Worm (Caenorhabditis elegans) whole organism, L2 larva: ENCODE measurements around the gene islo-1.

Experiments used
- R02D3.7 ChIP-seq: fragments of 150-350 bp; optimal IDR thresholded peaks from 2 replicates; lab custom pipeline; 2014; ENCODE audit warnings: missing biosample characterization, missing genetic modification characterization
- aly-2 ChIP-seq: fragments of 150-350 bp; optimal IDR thresholded peaks from 2 replicates; lab custom pipeline; 2014; ENCODE audit warnings: missing biosample characterization, missing genetic modification characterization
- blmp-1 ChIP-seq: sonication (generic microtip); optimal IDR thresholded peaks from 2 replicates; lab custom pipeline; 2017; ENCODE audit warnings: missing genetic modification characterization, mild to moderate bottlenecking, missing compliant biosample characterization, antibody characterized with exemption, moderate library complexity; ENCODE audit not compliant: insufficient read depth
- ceh-16 ChIP-seq: fragments of 150-350 bp; optimal IDR thresholded peaks from 2 replicates; lab custom pipeline; 2014; ENCODE audit warnings: missing biosample characterization, missing genetic modification characterization
- dmd-4 ChIP-seq: sonication (generic microtip); optimal IDR thresholded peaks from 2 replicates; lab custom pipeline; 2017; ENCODE audit warnings: missing biosample characterization, missing genetic modification characterization
- elt-1 ChIP-seq: fragments of 150-350 bp; optimal IDR thresholded peaks from 2 replicates; lab custom pipeline; 2014; ENCODE audit warnings: missing biosample characterization, missing genetic modification characterization
- elt-3 ChIP-seq: sonication (generic microtip); optimal IDR thresholded peaks from 2 replicates; lab custom pipeline; 2017; ENCODE audit warnings: missing biosample characterization, missing genetic modification characterization
- fos-1 ChIP-seq: fragments of 150-350 bp; optimal IDR thresholded peaks from 2 replicates; lab custom pipeline; 2014; ENCODE audit warnings: missing biosample characterization, missing genetic modification characterization
- lin-11 ChIP-seq: fragments of 150-350 bp; sonication (generic microtip); optimal IDR thresholded peaks from 2 replicates; lab custom pipeline; 2014; ENCODE audit warnings: missing biosample characterization, missing genetic modification characterization, inconsistent platforms, mixed read lengths
- lin-13 ChIP-seq: fragments of 150-350 bp; optimal IDR thresholded peaks from 2 replicates; lab custom pipeline; 2014; ENCODE audit warnings: missing biosample characterization, missing genetic modification reagents, missing genetic modification characterization
- lsy-2 ChIP-seq, 2 experiments: fragments of 150-350 bp in 1 of 2; sonication (generic microtip) in 1 of 2; optimal IDR thresholded peaks; 2 replicates each; lab custom pipeline; 2014 to 2017; ENCODE audit warnings: missing biosample characterization in 2 of 2, missing genetic modification characterization in 2 of 2
- mab-5 ChIP-seq: fragments of 150-350 bp; optimal IDR thresholded peaks from 2 replicates; lab custom pipeline; 2014; ENCODE audit warnings: missing biosample characterization, missing genetic modification characterization
- mdl-1 ChIP-seq, 2 experiments: fragments of 150-350 bp in 1 of 2; sonication (generic microtip) in 1 of 2; optimal IDR thresholded peaks; 2 replicates each; lab custom pipeline; 2017; ENCODE audit warnings: missing biosample characterization in 2 of 2, missing genetic modification characterization in 2 of 2
- nhr-11 ChIP-seq: fragments of 150-350 bp; optimal IDR thresholded peaks from 2 replicates; lab custom pipeline; 2014; ENCODE audit warnings: missing biosample characterization, missing genetic modification characterization
- nhr-12 ChIP-seq: fragments of 150-350 bp; optimal IDR thresholded peaks from 2 replicates; lab custom pipeline; 2014; ENCODE audit warnings: missing biosample characterization, missing genetic modification characterization
- nhr-23 ChIP-seq: fragments of 150-350 bp; optimal IDR thresholded peaks from 2 replicates; lab custom pipeline; 2014; ENCODE audit warnings: missing biosample characterization, missing genetic modification reagents, missing genetic modification characterization
- nhr-237 ChIP-seq: fragments of 150-350 bp; optimal IDR thresholded peaks from 2 replicates; lab custom pipeline; 2014; ENCODE audit warnings: missing biosample characterization, missing genetic modification characterization
- nhr-25 ChIP-seq: fragments of 150-350 bp; sonication (generic microtip); optimal IDR thresholded peaks from 3 replicates; lab custom pipeline; 2014; ENCODE audit warnings: missing biosample characterization, missing genetic modification characterization
- nhr-6 ChIP-seq: fragments of 150-350 bp; optimal IDR thresholded peaks from 2 replicates; lab custom pipeline; 2014; ENCODE audit warnings: missing biosample characterization, missing genetic modification characterization
- peb-1 ChIP-seq: fragments of 150-350 bp; optimal IDR thresholded peaks from 2 replicates; lab custom pipeline; 2014; ENCODE audit warnings: missing biosample characterization, missing genetic modification characterization
- skn-1 ChIP-seq: sonication (generic microtip); optimal IDR thresholded peaks from 2 replicates; lab custom pipeline; 2017; ENCODE audit warnings: missing biosample characterization, missing genetic modification characterization
- sma-3 ChIP-seq: sonication (generic microtip); optimal IDR thresholded peaks from 2 replicates; lab custom pipeline; 2016; ENCODE audit warnings: missing genetic modification reagents, missing genetic modification characterization, missing compliant biosample characterization
- sma-9 ChIP-seq, 2 experiments: fragments of 150-350 bp in 1 of 2; sonication (generic microtip) in 1 of 2; optimal IDR thresholded peaks; 2 replicates each; lab custom pipeline; 2014 to 2016; ENCODE audit warnings: missing genetic modification characterization in 2 of 2, mild to moderate bottlenecking in 1 of 2, missing biosample characterization in 1 of 2, missing compliant biosample characterization in 1 of 2, missing genetic modification reagents in 1 of 2, moderate library complexity in 1 of 2
- unc-39 ChIP-seq: fragments of 150-350 bp; optimal IDR thresholded peaks from 2 replicates; lab custom pipeline; 2014; ENCODE audit warnings: missing biosample characterization, missing genetic modification characterization
- unc-55 ChIP-seq: fragments of 150-350 bp; sonication (generic microtip); optimal IDR thresholded peaks from 3 replicates; lab custom pipeline; 2014; ENCODE audit warnings: missing biosample characterization, missing genetic modification reagents, missing genetic modification characterization
- unc-62 ChIP-seq: fragments of 150-350 bp; optimal IDR thresholded peaks from 2 replicates; lab custom pipeline; 2014; ENCODE audit warnings: missing biosample characterization, missing genetic modification reagents, missing genetic modification characterization
- zag-1 ChIP-seq: fragments of 150-350 bp; optimal IDR thresholded peaks from 2 replicates; lab custom pipeline; 2014; ENCODE audit warnings: missing biosample characterization, missing genetic modification characterization
- ztf-1 ChIP-seq: fragments of 200-800 bp; sonication (Bioruptor generic); conservative IDR thresholded peaks from 2 replicates; pipeline ENCODE4 v1.3.6; 2022; ENCODE audit warnings: missing genetic modification characterization, missing compliant biosample characterization
- ztf-11 ChIP-seq: sonication (generic microtip); optimal IDR thresholded peaks from 2 replicates; lab custom pipeline; 2017; ENCODE audit warnings: missing biosample characterization, missing genetic modification characterization
- ztf-4 ChIP-seq: fragments of 150-350 bp; optimal IDR thresholded peaks from 2 replicates; lab custom pipeline; 2014; ENCODE audit warnings: missing biosample characterization, missing genetic modification characterization

Gene islo-1

DNA sequence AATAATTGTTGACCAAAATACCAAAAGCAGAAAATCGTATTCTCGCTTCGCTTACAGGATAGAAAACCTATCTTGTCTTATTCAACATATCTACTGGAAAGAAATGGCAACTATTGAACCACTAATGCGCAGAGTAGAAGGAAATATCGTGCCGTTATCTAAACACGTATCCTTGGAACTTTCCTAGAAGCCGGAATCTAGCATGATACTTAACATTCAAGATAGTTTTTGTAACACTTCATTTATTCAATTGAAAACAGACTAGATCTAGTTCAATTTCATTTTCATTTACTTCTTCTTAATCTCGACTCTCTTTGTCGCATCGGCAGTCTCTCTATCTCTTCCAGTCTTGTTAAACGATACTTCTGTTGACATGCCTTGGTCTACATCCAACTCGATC is 18.8 kb downstream of the islo-1 start:
- TF ChIP-seq ztf-1 (GFP tag; lab: Robert Waterston, UW) (no peak), ztf-11 (tag; lab: Kevin White, UChicago) (no peak), nhr-12 (no peak), peb-1 (tag; lab: Kevin White, UChicago) (no peak), mab-5 (tag; lab: Kevin White, UChicago) (no peak), unc-39 (tag; lab: Kevin White, UChicago) (no peak), aly-2 (tag; lab: Kevin White, UChicago) (no peak), mdl-1 (tag; optimal IDR thresholded peaks at IDR 0.05; lab: Kevin White, UChicago) (no peak), nhr-11 (tag; lab: Kevin White, UChicago) (no peak), lsy-2 (tag; optimal IDR thresholded peaks at IDR 0.05; lab: Kevin White, UChicago) (no peak)

DNA sequence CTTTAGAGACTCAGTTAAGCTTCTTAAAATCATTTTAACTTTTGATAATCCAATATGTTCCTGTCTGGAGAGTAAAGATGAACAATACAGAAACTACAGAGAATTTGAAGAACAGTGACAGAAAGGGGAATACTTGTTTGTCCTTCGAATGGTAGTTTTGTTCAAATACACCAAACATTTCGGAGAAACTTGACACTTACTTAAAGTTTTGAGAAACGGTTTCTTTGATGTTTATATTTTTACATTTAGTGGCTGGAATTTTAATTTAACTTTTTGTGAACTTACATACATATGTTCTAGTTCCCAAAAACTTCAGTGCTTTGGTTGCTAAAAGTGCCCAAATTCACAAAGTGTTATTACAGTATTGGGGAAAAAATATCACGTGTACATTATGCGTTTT is 21.0 kb downstream of the islo-1 start, which contains the start of gene B0218.5:
Gene B0218.5, minus strand, starts transcription at position 101 of the 400 bp plus-strand sequence.
- TF ChIP-seq R02D3.7 (tag; lab: Kevin White, UChicago) (no peak), elt-1 (tag; lab: Kevin White, UChicago) (no peak), nhr-23 (tag; lab: Kevin White, UChicago) (no peak), skn-1 (tag; lab: Kevin White, UChicago) (no peak), unc-62 (GFP tag; lab: Kevin White, UChicago) (no peak), lin-13 (no peak), ceh-16 (no peak), elt-3 (tag; lab: Kevin White, UChicago) (no peak), sma-3 (GFP tag; lab: Kevin White, UChicago) (no peak), nhr-12 (no peak), dmd-4 (no peak), zag-1 (no peak), ztf-11 (tag; lab: Kevin White, UChicago) (no peak), mdl-1 (tag; optimal IDR thresholded peaks at IDR 0.05; lab: Kevin White, UChicago) (no peak)
- TF ChIP-seq, all 48 proteins: peak for 0

DNA sequence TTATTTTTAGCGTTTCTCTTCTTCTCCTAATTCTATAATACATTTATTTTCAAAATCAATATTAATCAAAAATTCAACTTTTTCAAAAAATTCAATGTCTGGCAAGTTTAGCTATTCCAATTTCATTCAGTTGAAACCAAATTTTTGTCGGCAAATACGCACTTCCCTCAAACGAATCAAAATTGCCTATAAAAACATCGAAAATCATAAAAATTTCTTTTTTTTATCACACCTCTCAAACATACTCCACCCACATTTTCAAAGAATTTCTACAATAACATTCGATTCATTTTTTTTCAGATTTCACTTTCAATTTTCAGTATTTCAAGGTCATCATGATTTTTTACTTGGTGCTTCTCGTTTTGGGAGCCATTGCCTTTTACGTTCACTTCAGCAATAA is 22.9 kb downstream of the islo-1 start, which contains the start of gene faah-1:
Gene faah-1, plus strand, starts transcription at position 301 of the 400 bp plus-strand sequence.
- TF ChIP-seq ztf-4 (tag; lab: Kevin White, UChicago), result no peak

DNA sequence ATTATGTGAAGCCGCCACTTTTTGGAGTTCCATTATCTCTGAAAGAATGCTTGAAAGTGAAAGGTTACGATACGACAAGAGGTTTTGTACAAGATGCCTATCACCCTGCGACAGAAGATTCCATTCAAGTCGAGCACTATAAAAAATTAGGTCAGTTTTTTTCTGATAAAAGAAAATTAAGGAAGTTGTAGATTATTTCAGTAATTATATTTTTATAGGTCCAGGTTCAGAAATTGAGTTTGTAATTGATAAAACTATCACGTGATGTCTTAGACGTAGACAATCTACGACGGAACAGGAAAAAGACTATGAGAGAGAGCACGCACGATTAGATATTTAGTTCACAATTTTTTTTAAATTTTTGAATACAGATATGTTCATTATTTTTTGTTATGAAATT is 23.8 kb downstream of the islo-1 start:
- TF ChIP-seq fos-1 (tag; lab: Kevin White, UChicago) (peak; percentile 1), nhr-237 (no peak)
- TF ChIP-seq, all 48 proteins: peak for 1

DNA sequence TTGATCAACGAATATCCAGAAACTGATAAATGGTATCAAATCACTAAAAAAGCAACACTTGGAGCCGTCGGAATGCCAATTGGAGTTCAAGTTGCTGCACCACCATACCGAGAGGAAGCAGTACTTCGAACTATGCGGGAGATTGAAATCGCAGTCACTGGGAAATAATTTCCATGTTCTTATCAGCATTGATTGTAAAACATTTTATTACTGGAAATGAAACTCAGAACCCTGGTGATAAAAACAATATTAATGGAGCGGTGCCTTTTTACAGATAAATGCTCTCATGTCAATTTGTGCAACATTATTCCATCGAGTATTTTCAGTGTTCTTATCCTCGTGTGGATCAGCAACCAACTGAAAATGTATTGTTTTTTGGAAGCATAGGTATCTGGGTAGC is 25.6 kb downstream of the islo-1 start:
- TF ChIP-seq fos-1 (tag; lab: Kevin White, UChicago), result peak; percentile 52
- TF ChIP-seq nhr-6 (tag; lab: Kevin White, UChicago), result no peak

- TF ChIP-seq sma-9 (GFP tag; optimal IDR thresholded peaks at IDR 0.05; lab: Kevin White, UChicago) (peak; percentile 26), sma-9 (tag; optimal IDR thresholded peaks at IDR 0.05; lab: Kevin White, UChicago) (no peak), fos-1 (tag; lab: Kevin White, UChicago) (peak; percentile 63), nhr-11 (tag; lab: Kevin White, UChicago) (no peak), skn-1 (tag; lab: Kevin White, UChicago) (peak; percentile 2), lin-11 (tag; lab: Kevin White, UChicago) (no peak)
Observed at ce11 chrIV:8163687-8164086, 27.5 kb downstream of the islo-1 start, which contains the start of gene clec-51. Gene clec-51 (minus strand): TSS chrIV:8163800.

DNA sequence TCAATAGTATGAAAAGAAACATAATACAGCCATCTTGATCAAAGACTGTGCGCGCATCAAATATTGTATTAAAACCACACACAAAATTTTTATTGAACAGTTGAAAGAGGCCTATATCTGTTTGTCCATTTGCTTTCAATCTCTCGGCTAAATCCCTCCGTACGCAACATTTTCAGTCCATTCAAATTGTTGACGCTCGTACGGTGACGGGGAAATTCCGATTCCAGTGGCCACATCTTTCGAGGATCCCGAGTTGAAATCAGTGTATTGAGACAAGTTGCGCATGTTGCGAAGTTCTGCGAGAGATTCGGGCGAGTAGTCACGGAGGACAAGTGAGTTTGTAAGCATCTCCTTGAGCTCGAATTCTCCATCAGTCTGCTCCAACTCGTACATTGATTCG is 28.3 kb downstream of the islo-1 start:
- TF ChIP-seq nhr-12 (no peak), aly-2 (tag; lab: Kevin White, UChicago) (no peak), mdl-1 (tag; optimal IDR thresholded peaks at IDR 0.05; lab: Kevin White, UChicago) (no peak), R02D3.7 (tag; lab: Kevin White, UChicago) (no peak), nhr-23 (tag; lab: Kevin White, UChicago) (no peak), zag-1 (no peak), lin-11 (tag; lab: Kevin White, UChicago) (no peak), elt-3 (tag; lab: Kevin White, UChicago) (no peak), blmp-1 (no peak), nhr-25 (tag; lab: Kevin White, UChicago) (no peak), unc-55 (GFP tag; lab: Kevin White, UChicago) (no peak)
